Fruit fly (Drosophila melanogaster): ENCODE measurements around the gene CG11584.
A peak's percentile ranks its signal among the peaks of the same experiment; 100 is the strongest.

CG11584 gene

dm6 chrX:14208426-14209208 is 27.8 kb downstream of the CG11584 start (continued):
- TF ChIP-seq sna (GFP tag; IDR thresholded peaks at IDR 0.05; ENCODE audit: partially characterized antibody) (no peak), CG9876 (GFP tag; optimal IDR thresholded peaks at IDR 0.05) (no peak), Scr (GFP tag; IDR thresholded peaks at IDR 0.05; ENCODE audit: partially characterized antibody) (no peak), nom (GFP tag; optimal IDR thresholded peaks at IDR 0.05) (peak; percentile 74), NFAT (GFP tag; IDR thresholded peaks at IDR 0.05) (0 out of 2 replicates have a peak, but pooled peaks have one; percentile 9), Mes4 (GFP tag; optimal IDR thresholded peaks at IDR 0.05) (peak; percentile 3), CG10565 (GFP tag; optimal IDR thresholded peaks at IDR 0.05) (no peak), emc (GFP tag; optimal IDR thresholded peaks at IDR 0.05) (no peak), CG43689 (GFP tag; IDR thresholded peaks at IDR 0.05) (no peak), maf-S (GFP tag; optimal IDR thresholded peaks at IDR 0.05) (no peak), CG3838 (GFP tag; optimal IDR thresholded peaks at IDR 0.05) (no peak), inv (GFP tag; IDR thresholded peaks at IDR 0.05; ENCODE audit: partially characterized antibody) (no peak), toy (GFP tag; IDR thresholded peaks at IDR 0.05) (no peak), CG4424 (GFP tag; optimal IDR thresholded peaks at IDR 0.05) (peak; percentile 59), CG6813 (GFP tag; optimal IDR thresholded peaks at IDR 0.05) (peak; percentile 77), Opbp (GFP tag; IDR thresholded peaks at IDR 0.05; ENCODE audit: partially characterized antibody) (no peak), Dp (GFP tag; optimal IDR thresholded peaks at IDR 0.05) (no peak), CG5180 (GFP tag; optimal IDR thresholded peaks at IDR 0.05) (peak; percentile 69), klu (GFP tag; IDR thresholded peaks at IDR 0.05) (no peak), CG11723 (GFP tag; optimal IDR thresholded peaks at IDR 0.05) (peak; percentile 42), rib (GFP tag; IDR thresholded peaks at IDR 0.05) (no peak), Bdp1 (GFP tag; optimal IDR thresholded peaks at IDR 0.05) (no peak), tgo (GFP tag; IDR thresholded peaks at IDR 0.05) (0 out of 3 replicates have a peak, but pooled peaks have one; percentile 31), fd64A (GFP tag; optimal IDR thresholded peaks at IDR 0.05) (no peak), lab (GFP tag; optimal IDR thresholded peaks at IDR 0.05) (peak; percentile 45), eyg (GFP tag; optimal IDR thresholded peaks at IDR 0.05) (no peak), otp (GFP tag; IDR thresholded peaks at IDR 0.05) (peak; percentile 59; the same call in 2 of the 3 replicates), tio (GFP tag; optimal IDR thresholded peaks at IDR 0.05) (peak; percentile 1), crol (GFP tag; IDR thresholded peaks at IDR 0.05) (no peak), gfzf (GFP tag; optimal IDR thresholded peaks at IDR 0.05) (no peak), salm (tag; optimal IDR thresholded peaks at IDR 0.05) (peak; percentile 48), p53 (GFP tag; optimal IDR thresholded peaks at IDR 0.05) (no peak), cato (GFP tag; optimal IDR thresholded peaks at IDR 0.05; ENCODE audit: borderline replicate concordance) (no peak), fd102C (GFP tag; optimal IDR thresholded peaks at IDR 0.05) (no peak), CG13287 (GFP tag; IDR thresholded peaks at IDR 0.05; ENCODE audit: partially characterized antibody) (no peak; the same call in 1 of the 2 replicates), CG8765 (GFP tag; IDR thresholded peaks at IDR 0.05) (no peak), mirr (GFP tag; optimal IDR thresholded peaks at IDR 0.05) (no peak), slp2 (GFP tag; optimal IDR thresholded peaks at IDR 0.05) (peak; percentile 31), CG13624 (GFP tag; optimal IDR thresholded peaks at IDR 0.05) (peak; percentile 6), ap (GFP tag; IDR thresholded peaks at IDR 0.05) (peak; percentile 58; the same call in 1 of the 2 replicates), phol (tag; optimal IDR thresholded peaks at IDR 0.05) (peak; percentile 83), Med (GFP tag) (peak; percentile 68), Atf3 (GFP tag; optimal IDR thresholded peaks at IDR 0.05) (no peak), eve (GFP tag; optimal IDR thresholded peaks at IDR 0.05) (no peak), ttk (GFP tag; IDR thresholded peaks at IDR 0.05) (peak; percentile 42; the same call in 1 of the 2 replicates), CG7745 (tag; optimal IDR thresholded peaks at IDR 0.05) (no peak), Sox102F (GFP tag; optimal IDR thresholded peaks at IDR 0.05) (peak; percentile 62), zfh1 (GFP tag; IDR thresholded peaks at IDR 0.05) (peak; percentile 60; the same call in 2 of the 3 replicates), ato (GFP tag; IDR thresholded peaks at IDR 0.05; ENCODE audit: partially characterized antibody) (no peak)
